Worm (Caenorhabditis elegans) whole organism, midembryonic: Measurements from ENCODE around the gene F45H10.2.

ENCODE experiments used
- cog-1 ChIP-seq: sonication (generic microtip); optimal IDR thresholded peaks from 2 replicates; lab custom pipeline; 2016; ENCODE audit warnings: missing genetic modification characterization, missing compliant biosample characterization
- med-1 ChIP-seq: sonication (generic microtip); optimal IDR thresholded peaks from 2 replicates; lab custom pipeline; 2017; ENCODE audit warnings: missing genetic modification characterization, mild to moderate bottlenecking, missing compliant biosample characterization, antibody characterized with exemption, missing genetic modification reagents; ENCODE audit not compliant: insufficient read depth
- ref-1 ChIP-seq: fragments of 200-800 bp; sonication (Bioruptor generic); conservative IDR thresholded peaks from 2 replicates; pipeline ENCODE4 v1.3.6; 2022; ENCODE audit warnings: missing genetic modification reagents, missing genetic modification characterization, missing compliant biosample characterization
- ztf-23 ChIP-seq: fragments of 200-800 bp; sonication (Bioruptor generic); IDR thresholded peaks from 2 replicates; pipeline ENCODE4 v1.3.6; 2022; ENCODE audit warnings: missing genetic modification reagents, missing genetic modification characterization, missing compliant biosample characterization
- ztf-29 ChIP-seq: fragments of 200-800 bp; sonication (Bioruptor generic); IDR thresholded peaks from 2 replicates; pipeline ENCODE4 v1.3.6; 2022; ENCODE audit warnings: missing genetic modification reagents, missing genetic modification characterization, missing compliant biosample characterization

DNA sequence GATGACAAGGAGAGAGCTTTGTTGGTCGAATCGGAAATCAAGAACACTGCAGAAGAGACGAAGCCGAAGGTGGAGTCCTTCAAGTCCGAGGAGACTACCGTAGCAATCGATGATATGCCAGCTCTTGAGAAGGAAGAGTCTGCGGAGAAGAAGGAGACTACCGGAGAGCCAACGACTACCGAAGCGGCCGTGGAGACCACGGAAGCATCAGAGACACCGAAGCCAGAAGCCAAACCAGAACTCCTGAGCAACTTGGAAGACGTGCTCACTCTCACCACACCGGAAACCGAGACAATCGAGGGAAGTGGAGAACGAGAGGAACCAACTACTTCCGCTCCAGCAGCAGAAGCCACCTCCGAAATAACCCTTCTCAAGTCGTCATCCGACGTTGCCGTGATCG lies 8.7 kb downstream of the F45H10.2 start:
- TF ChIP-seq ztf-23 (GFP tag; lab: Robert Waterston, UW) (no peak), med-1 (GFP tag; lab: Kevin White, UChicago) (no peak), ref-1 (GFP tag; lab: Robert Waterston, UW) (no peak), cog-1 (tag; lab: Kevin White, UChicago) (no peak), ztf-29 (GFP tag; lab: Robert Waterston, UW) (no peak)
